Worm (Caenorhabditis elegans) whole organism, dauer: ENCODE data around the gene lbp-8.

Source experiments
- unc-62 ChIP-seq: sonication (generic microtip); optimal IDR thresholded peaks from 2 replicates; lab custom pipeline; 2017; ENCODE audit warnings: missing biosample characterization, missing genetic modification reagents, missing genetic modification characterization

The lbp-8 gene

ce11 chrV:13879241-13879640, 11.3 kb upstream of the lbp-8 start, which contains the start of gene lbp-7:
Gene lbp-7, plus strand, starts transcription at chrV:13879552.
- no peak for TF ChIP-seq unc-62

ce11 chrV:13880163-13880562, 10.4 kb upstream of the lbp-8 start:
- no peak for TF ChIP-seq unc-62

ce11 chrV:13880607-13881006, 10.0 kb upstream of the lbp-8 start, which contains the start of gene T22G5.3:
Gene T22G5.3, plus strand, starts transcription at chrV:13880907.
- no peak for TF ChIP-seq unc-62

- TF ChIP-seq unc-62, result no peak
Observed at ce11 chrV:13887358-13887757, 3.2 kb upstream of the lbp-8 start, which contains the start of gene srsx-19. Gene srsx-19, plus strand, starts transcription at chrV:13887658.

- TF ChIP-seq unc-62, result no peak
Observed at ce11 chrV:13889516-13889915, 1.1 kb upstream of the lbp-8 start, which contains the start of gene spp-12. Gene spp-12, plus strand, starts transcription at chrV:13889816.

ce11 chrV:13891489-13891888, 916 bp downstream of the lbp-8 start:
- no peak for TF ChIP-seq unc-62

ce11 chrV:13892457-13893375, 2.1 kb downstream of the lbp-8 start, which contains the start of gene sptl-3:
Gene sptl-3, plus strand, starts transcription at chrV:13893325.
- TF ChIP-seq unc-62, result no peak

ce11 chrV:13893583-13893982, 3.0 kb downstream of the lbp-8 start:
- no peak for TF ChIP-seq unc-62

ce11 chrV:13898356-13898755, 7.8 kb downstream of the lbp-8 start, which contains the start of gene cyp-35C1:
Gene cyp-35C1, minus strand, starts transcription at chrV:13898487.
- no peak for TF ChIP-seq unc-62

- TF ChIP-seq unc-62, result no peak
Observed at ce11 chrV:13899213-13899612, 8.6 kb downstream of the lbp-8 start, which contains the start of gene oac-3. Gene oac-3, plus strand, starts transcription at chrV:13899513.

ce11 chrV:13902495-13902894, 11.9 kb downstream of the lbp-8 start, which contains the start of gene C06B3.1:
Gene C06B3.1, plus strand, starts transcription at chrV:13902795.
- TF ChIP-seq unc-62, result no peak

- no peak for TF ChIP-seq unc-62
Observed at ce11 chrV:13904446-13904845, 13.9 kb downstream of the lbp-8 start, which contains the start of gene stdh-3. Gene stdh-3, plus strand, starts transcription at chrV:13904611.

- no peak for TF ChIP-seq unc-62
Observed at ce11 chrV:13906166-13906565, 15.6 kb downstream of the lbp-8 start, which contains the start of gene stdh-1. Gene stdh-1, plus strand, starts transcription at chrV:13906492.

- no peak for TF ChIP-seq unc-62
Observed at ce11 chrV:13907557-13908104, 17.1 kb downstream of the lbp-8 start.

- no peak for TF ChIP-seq unc-62
Observed at ce11 chrV:13908120-13908915, 17.7 kb downstream of the lbp-8 start.

- no peak for TF ChIP-seq unc-62
Observed at ce11 chrV:13908916-13909176, 18.3 kb downstream of the lbp-8 start, which contains the start of gene C06B3.6. Gene C06B3.6, minus strand, starts transcription at chrV:13908967.

- TF ChIP-seq unc-62, result no peak
Observed at ce11 chrV:13909400-13909799, 18.8 kb downstream of the lbp-8 start, which contains the start of gene C06B3.7. Gene C06B3.7, plus strand, starts transcription at chrV:13909686.
